Fruit fly (Drosophila melanogaster): ENCODE measurements around the gene Srx.

Srx gene

DNA sequence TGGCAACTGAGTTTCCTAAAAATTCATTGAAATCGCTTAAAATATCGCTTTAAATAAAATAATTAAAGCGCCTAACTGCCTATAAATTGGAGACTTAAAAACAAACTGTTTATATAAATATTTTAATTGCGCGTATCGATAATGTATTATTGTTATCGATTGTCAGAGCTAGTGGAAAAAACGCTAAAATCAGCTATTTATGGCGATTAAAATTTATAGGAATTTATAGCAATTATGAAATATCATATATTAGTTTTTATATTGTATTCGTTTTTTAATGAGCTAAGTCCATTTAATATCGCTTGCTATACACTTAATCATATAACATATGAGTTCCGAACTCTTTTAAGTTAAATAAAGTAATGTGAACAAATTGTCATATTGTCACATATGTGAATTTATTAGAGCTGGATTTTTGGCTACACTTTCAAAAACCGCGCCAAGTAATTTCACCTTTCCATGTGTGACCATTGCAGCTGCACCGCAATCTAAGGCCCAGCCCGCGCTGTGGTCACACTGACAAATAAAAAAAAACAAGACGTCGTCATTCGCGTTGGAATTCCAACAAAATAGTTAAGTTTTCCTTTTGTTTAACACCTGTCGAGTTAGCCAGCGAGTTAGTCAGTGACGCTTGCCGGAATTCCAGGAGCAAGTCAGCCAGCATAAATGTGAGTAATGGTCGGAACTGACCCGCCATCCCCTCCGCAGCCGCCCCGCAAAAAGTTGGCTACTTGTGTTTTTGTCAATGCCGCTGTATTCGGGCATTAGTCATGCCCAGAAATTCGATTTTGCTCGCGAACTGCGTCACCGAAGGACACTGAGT lies 50.6 kb downstream of the Srx start, which contains the start of the genes CG7772 and Vps4:
TSS of gene CG7772 (minus strand) at position 78 of the 823 bp plus-strand sequence.
TSS of gene Vps4 (plus strand) at position 509 of the 823 bp plus-strand sequence.
- no peak for TF ChIP-seq CG11456 (GFP tag; IDR thresholded peaks at IDR 0.05)
- TF ChIP-seq CG18764 (GFP tag; optimal IDR thresholded peaks at IDR 0.05), result no peak
- TF ChIP-seq CG13424 (tag; optimal IDR thresholded peaks at IDR 0.05), result no peak
- TF ChIP-seq Med (GFP tag), result peak; percentile 48
- TF ChIP-seq CG32772 (GFP tag; IDR thresholded peaks at IDR 0.05), result peak; percentile 71
- TF ChIP-seq CG9727 (GFP tag; optimal IDR thresholded peaks at IDR 0.05), result no peak
- TF ChIP-seq nerfin-1 (tag; optimal IDR thresholded peaks at IDR 0.05), result peak; percentile 31
- TF ChIP-seq CG15514 (GFP tag; optimal IDR thresholded peaks at IDR 0.05), result peak; percentile 40
- TF ChIP-seq amos (GFP tag; IDR thresholded peaks at IDR 0.05; ENCODE audit: partially characterized antibody), result peak; percentile 14; the same call in 1 of the 2 replicates
- TF ChIP-seq unc-4 (GFP tag; IDR thresholded peaks at IDR 0.05; ENCODE audit: partially characterized antibody), result peak; percentile 45; the same call in 1 of the 2 replicates
- no peak for TF ChIP-seq CG18262 (tag; optimal IDR thresholded peaks at IDR 0.05)
- no peak for TF ChIP-seq E2f1 (GFP tag; IDR thresholded peaks at IDR 0.05)
- no peak for TF ChIP-seq ken (GFP tag; IDR thresholded peaks at IDR 0.05)
- no peak for TF ChIP-seq ATbp (GFP tag; optimal IDR thresholded peaks at IDR 0.05)
- TF ChIP-seq knrl (GFP tag; IDR thresholded peaks at IDR 0.05; ENCODE audit: partially characterized antibody), result no peak
- no peak for TF ChIP-seq CG7556 (GFP tag; optimal IDR thresholded peaks at IDR 0.05)
- TF ChIP-seq z (GFP tag; IDR thresholded peaks at IDR 0.05), result no peak
- TF ChIP-seq CG34376 (GFP tag; optimal IDR thresholded peaks at IDR 0.05), result no peak
- peak; percentile 93 for TF ChIP-seq sd (tag; optimal IDR thresholded peaks at IDR 0.05)
- TF ChIP-seq CG1233 (GFP tag; optimal IDR thresholded peaks at IDR 0.05), result no peak
- TF ChIP-seq sug (tag; optimal IDR thresholded peaks at IDR 0.05), result peak; percentile 0
- no peak for TF ChIP-seq CG10209 (GFP tag; optimal IDR thresholded peaks at IDR 0.05)
- TF ChIP-seq nerfin-2 (GFP tag; IDR thresholded peaks at IDR 0.05; ENCODE audit: partially characterized antibody), result no peak
- TF ChIP-seq psq (GFP tag; optimal IDR thresholded peaks at IDR 0.05), result no peak
- TF ChIP-seq Dref (GFP tag; IDR thresholded peaks at IDR 0.05), result peak; percentile 58
- TF ChIP-seq p53 (GFP tag; optimal IDR thresholded peaks at IDR 0.05), result no peak
- TF ChIP-seq Ets97D (GFP tag; optimal IDR thresholded peaks at IDR 0.05), result peak; percentile 27
- TF ChIP-seq CG30403 (GFP tag; optimal IDR thresholded peaks at IDR 0.05), result no peak
- no peak for TF ChIP-seq fd64A (GFP tag; optimal IDR thresholded peaks at IDR 0.05)
- TF ChIP-seq nmo (GFP tag; optimal IDR thresholded peaks at IDR 0.05), result peak; percentile 44
- TF ChIP-seq H2.0 (GFP tag; IDR thresholded peaks at IDR 0.05), result no peak
- peak; percentile 79 for TF ChIP-seq kay (GFP tag; optimal IDR thresholded peaks at IDR 0.05)
- TF ChIP-seq CG1603 (tag; optimal IDR thresholded peaks at IDR 0.05), result peak; percentile 33
- peak; percentile 52 for TF ChIP-seq pzg (GFP tag; optimal IDR thresholded peaks at IDR 0.05)
- TF ChIP-seq nom (GFP tag; optimal IDR thresholded peaks at IDR 0.05), result peak; percentile 23
- TF ChIP-seq gfzf (GFP tag; optimal IDR thresholded peaks at IDR 0.05), result peak; percentile 73
- TF ChIP-seq CG12391 (tag; optimal IDR thresholded peaks at IDR 0.05), result peak; percentile 1
- peak in 1 of 2 experiments; percentile 12 for TF ChIP-seq crp (GFP tag; optimal IDR thresholded peaks at IDR 0.05)
- no peak for TF ChIP-seq CG5180 (GFP tag; optimal IDR thresholded peaks at IDR 0.05)
- TF ChIP-seq Nf-YC (tag; optimal IDR thresholded peaks at IDR 0.05), result peak; percentile 10
- TF ChIP-seq Chrac-16 (GFP tag; optimal IDR thresholded peaks at IDR 0.05), result no peak
- TF ChIP-seq Opbp (GFP tag; IDR thresholded peaks at IDR 0.05; ENCODE audit: partially characterized antibody), result 0 out of 3 replicates have a peak, but pooled peaks have one; percentile 34
- TF ChIP-seq Sry-δ (GFP tag; optimal IDR thresholded peaks at IDR 0.05), result peak; percentile 34
- TF ChIP-seq CG4730 (GFP tag; IDR thresholded peaks at IDR 0.05), result no peak
- TF ChIP-seq trem (tag; optimal IDR thresholded peaks at IDR 0.05), result peak; percentile 24
- peak; percentile 12 for TF ChIP-seq CoRest (tag; optimal IDR thresholded peaks at IDR 0.05)
- peak; percentile 28 for TF ChIP-seq MBD-R2 (GFP tag; IDR thresholded peaks at IDR 0.05)
- TF ChIP-seq MESR4 (GFP tag; optimal IDR thresholded peaks at IDR 0.05), result peak; percentile 85
